Worm (Caenorhabditis elegans): Measurements from ENCODE around the gene B0310.1.

Gene B0310.1

ce11 chrX:530011-530410, 37.0 kb downstream of the B0310.1 start, which contains the start of gene ugt-46:
TSS of gene ugt-46 (minus strand) at chrX:530289.
- TF ChIP-seq F16B12.6 (tag; optimal IDR thresholded peaks at IDR 0.05) (no peak), pqm-1 (tag; optimal IDR thresholded peaks at IDR 0.05) (no peak), isw-1 (GFP tag; IDR thresholded peaks at IDR 0.05) (no peak), jun-1 (tag; optimal IDR thresholded peaks at IDR 0.05) (no peak), nhr-20 (tag; optimal IDR thresholded peaks at IDR 0.05) (peak; percentile 0), vab-15 (tag; optimal IDR thresholded peaks at IDR 0.05) (no peak), ets-5 (GFP tag; IDR thresholded peaks at IDR 0.05) (no peak), ceh-82 (tag; optimal IDR thresholded peaks at IDR 0.05) (no peak), egl-13 (tag; optimal IDR thresholded peaks at IDR 0.05) (no peak), Y116A8C.19 (tag; optimal IDR thresholded peaks at IDR 0.05; ENCODE audit: borderline replicate concordance) (no peak), sptf-1 (tag; optimal IDR thresholded peaks at IDR 0.05) (no peak), elt-3 (tag; optimal IDR thresholded peaks at IDR 0.05) (peak in 1 of 6 experiments; percentile 38), ceh-90 (tag; optimal IDR thresholded peaks at IDR 0.05) (no peak), mdl-1 (tag; optimal IDR thresholded peaks at IDR 0.05) (no peak), aly-2 (tag; optimal IDR thresholded peaks at IDR 0.05) (no peak), ama-1 (optimal IDR thresholded peaks at IDR 0.05) (no peak), nhr-47 (tag; optimal IDR thresholded peaks at IDR 0.05) (no peak), nhr-85 (tag) (peak; percentile 40), nhr-84 (tag; optimal IDR thresholded peaks at IDR 0.05) (no peak), swsn-7 (tag; optimal IDR thresholded peaks at IDR 0.05) (no peak), grh-1 (GFP tag; IDR thresholded peaks at IDR 0.05) (no peak), ceh-88 (GFP tag; IDR thresholded peaks at IDR 0.05) (no peak), mep-1 (tag; optimal IDR thresholded peaks at IDR 0.05) (no peak), unc-98 (GFP tag; IDR thresholded peaks at IDR 0.05) (no peak), mef-2 (tag; optimal IDR thresholded peaks at IDR 0.05) (no peak), ceh-63 (GFP tag; optimal IDR thresholded peaks at IDR 0.05) (no peak), nhr-76 (tag; optimal IDR thresholded peaks at IDR 0.05) (no peak), fos-1 (tag; optimal IDR thresholded peaks at IDR 0.05) (no peak), lin-39 (tag; optimal IDR thresholded peaks at IDR 0.05) (no peak), rnt-1 (tag; optimal IDR thresholded peaks at IDR 0.05) (no peak), lin-35 (GFP tag; optimal IDR thresholded peaks at IDR 0.05) (peak in 1 of 2 experiments; percentile 49), nhr-77 (tag; optimal IDR thresholded peaks at IDR 0.05) (no peak), nhr-71 (tag; optimal IDR thresholded peaks at IDR 0.05) (no peak), ztf-11 (tag; optimal IDR thresholded peaks at IDR 0.05) (no peak), nhr-11 (tag; optimal IDR thresholded peaks at IDR 0.05) (no peak), tbx-2 (tag; optimal IDR thresholded peaks at IDR 0.05) (no peak), nhr-12 (tag; optimal IDR thresholded peaks at IDR 0.05) (no peak), elt-2 (tag; optimal IDR thresholded peaks at IDR 0.05) (peak; percentile 86), nhr-237 (tag; optimal IDR thresholded peaks at IDR 0.05) (no peak), alr-1 (tag; optimal IDR thresholded peaks at IDR 0.05; ENCODE audit: borderline replicate concordance) (no peak), nhr-19 (GFP tag; conservative IDR thresholded peaks at IDR 0.05) (no peak), fkh-8 (tag; optimal IDR thresholded peaks at IDR 0.05) (no peak), lin-14 (GFP tag; optimal IDR thresholded peaks at IDR 0.05) (peak; percentile 40), hpl-2 (GFP tag; optimal IDR thresholded peaks at IDR 0.05) (no peak), blmp-1 (tag; optimal IDR thresholded peaks at IDR 0.05) (no peak), tlp-1 (tag; optimal IDR thresholded peaks at IDR 0.05) (no peak), lsy-2 (tag; optimal IDR thresholded peaks at IDR 0.05) (no peak)

Measured in whole organism, L1 larva.